Worm (Caenorhabditis elegans): Measurements from ENCODE around the gene iglr-1.

The iglr-1 gene

ce11 chrX:14946217-14946463 lies 45.0 kb downstream of the iglr-1 start, which contains the start of gene mrp-5:
TSS of gene mrp-5 (minus strand) at chrX:14946317.
- TF ChIP-seq unc-39 (tag; optimal IDR thresholded peaks at IDR 0.05) (no peak), nhr-6 (tag; optimal IDR thresholded peaks at IDR 0.05) (no peak), nhr-237 (tag; optimal IDR thresholded peaks at IDR 0.05) (no peak), nhr-12 (tag; optimal IDR thresholded peaks at IDR 0.05) (no peak), zag-1 (tag; optimal IDR thresholded peaks at IDR 0.05) (no peak), nhr-77 (tag; optimal IDR thresholded peaks at IDR 0.05) (no peak), lin-13 (GFP tag; optimal IDR thresholded peaks at IDR 0.05) (no peak), mbf-1 (tag; optimal IDR thresholded peaks at IDR 0.05) (no peak), blmp-1 (tag; optimal IDR thresholded peaks at IDR 0.05; ENCODE audit: insufficient read depth) (no peak), elt-1 (tag; optimal IDR thresholded peaks at IDR 0.05) (no peak), lsy-2 (tag; optimal IDR thresholded peaks at IDR 0.05) (no peak)

DNA sequence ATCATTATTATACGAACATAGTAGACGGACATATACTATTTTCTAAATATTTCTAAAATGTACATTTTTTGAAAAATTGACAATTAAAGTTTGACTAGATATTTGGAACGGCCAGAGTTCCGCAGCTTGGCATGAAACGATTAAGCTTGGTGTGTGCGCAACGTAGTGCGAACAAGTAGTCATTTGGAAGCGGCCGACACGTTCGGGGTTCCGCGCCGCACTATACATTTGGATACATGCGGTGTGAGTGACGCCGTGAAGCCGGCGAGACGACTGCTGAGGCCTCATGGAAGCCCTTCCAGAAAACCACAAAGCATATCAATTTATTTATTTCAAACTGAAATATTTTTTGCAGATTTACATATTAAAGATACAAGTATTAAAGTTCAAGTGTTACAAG lies 53.0 kb downstream of the iglr-1 start:
- TF ChIP-seq snpc-4 (tag; optimal IDR thresholded peaks at IDR 0.05) (peak; percentile 87), lin-13 (GFP tag; optimal IDR thresholded peaks at IDR 0.05) (no peak)

Data from whole organism, L2 larva.